Worm (Caenorhabditis elegans) whole organism, L1 larva: Measurements from ENCODE around the gene K05F6.4.

Source experiments
- ama-1 ChIP-seq: fragments of 150-350 bp; optimal IDR thresholded peaks from 2 replicates; lab custom pipeline; 2014
- blmp-1 ChIP-seq: fragments of 150-350 bp; optimal IDR thresholded peaks from 2 replicates; lab custom pipeline; 2014; ENCODE audit warnings: missing biosample characterization, missing genetic modification characterization
- ceh-8 ChIP-seq: fragments of 200-800 bp; sonication (Bioruptor generic); optimal IDR thresholded peaks from 2 replicates; lab custom pipeline; 2018; ENCODE audit warnings: mild to moderate bottlenecking, missing genetic modification characterization, moderate library complexity, missing compliant biosample characterization
- ces-1 ChIP-seq: fragments of 150-350 bp; optimal IDR thresholded peaks from 2 replicates; lab custom pipeline; 2014; ENCODE audit warnings: missing biosample characterization, missing genetic modification reagents, missing genetic modification characterization
- fkh-10 ChIP-seq: sonication (generic microtip); optimal IDR thresholded peaks from 2 replicates; lab custom pipeline; 2017; ENCODE audit warnings: missing biosample characterization, missing genetic modification reagents, missing genetic modification characterization
- grh-1 ChIP-seq: fragments of 200-800 bp; sonication (Bioruptor generic); IDR thresholded peaks from 2 replicates; pipeline ENCODE4 v1.3.6; 2022; ENCODE audit warnings: missing genetic modification reagents, missing genetic modification characterization, missing compliant biosample characterization
- jun-1 ChIP-seq: fragments of 150-350 bp; optimal IDR thresholded peaks from 2 replicates; lab custom pipeline; 2014; ENCODE audit warnings: missing biosample characterization, missing genetic modification reagents, missing genetic modification characterization
- lin-13 ChIP-seq: fragments of 150-350 bp; optimal IDR thresholded peaks from 2 replicates; lab custom pipeline; 2014; ENCODE audit warnings: missing biosample characterization, missing genetic modification reagents, missing genetic modification characterization
- lin-35 ChIP-seq, 2 experiments: fragments of 150-350 bp; optimal IDR thresholded peaks; 2 replicates each; lab custom pipeline; 2014; ENCODE audit warnings: missing biosample characterization in 2 of 2, missing genetic modification characterization in 2 of 2, missing genetic modification reagents in 2 of 2
- nhr-76 ChIP-seq: sonication (generic microtip); optimal IDR thresholded peaks from 2 replicates; lab custom pipeline; 2017; ENCODE audit warnings: missing biosample characterization, missing genetic modification characterization
- sptf-1 ChIP-seq: fragments of 150-350 bp; optimal IDR thresholded peaks from 2 replicates; lab custom pipeline; 2014; ENCODE audit warnings: missing biosample characterization, missing genetic modification characterization
- tlp-1 ChIP-seq: fragments of 150-350 bp; optimal IDR thresholded peaks from 2 replicates; lab custom pipeline; 2014; ENCODE audit warnings: missing biosample characterization, missing genetic modification characterization
- unc-62 ChIP-seq: fragments of 150-350 bp; optimal IDR thresholded peaks from 2 replicates; lab custom pipeline; 2014; ENCODE audit warnings: missing biosample characterization, missing genetic modification reagents, missing genetic modification characterization

- TF ChIP-seq sptf-1 (no peak), lin-35 (GFP tag; optimal IDR thresholded peaks at IDR 0.05; lab: Kevin White, UChicago) (no peak), ceh-8 (GFP tag; lab: Kevin White, UChicago) (no peak), ama-1 (lab: Kevin White, UChicago) (no peak), ces-1 (no peak), jun-1 (tag; lab: Kevin White, UChicago) (no peak), unc-62 (GFP tag; lab: Kevin White, UChicago) (no peak), nhr-76 (tag; lab: Kevin White, UChicago) (no peak), tlp-1 (tag; lab: Kevin White, UChicago) (no peak), fkh-10 (GFP tag; lab: Kevin White, UChicago) (no peak), lin-13 (GFP tag; lab: Kevin White, UChicago) (no peak), grh-1 (GFP tag; lab: Robert Waterston, UW) (no peak), blmp-1 (no peak)
Measured at ce11 chrII:1517354-1517753, 25.9 kb upstream of the K05F6.4 start, which contains the start of gene math-45.
